Worm (Caenorhabditis elegans) whole organism, L4 larva: Measurements from ENCODE around the gene scl-7.

Experiments used
- F26F4.8 ChIP-seq: fragments of 200-800 bp; sonication (Bioruptor generic); conservative IDR thresholded peaks from 2 replicates; pipeline ENCODE4 v1.3.6; 2022; ENCODE audit warnings: missing genetic modification characterization, missing compliant biosample characterization
- F37D6.2 ChIP-seq: sonication (generic microtip); optimal IDR thresholded peaks from 2 replicates; lab custom pipeline; 2016; ENCODE audit warnings: mild to moderate bottlenecking, missing genetic modification characterization, missing compliant biosample characterization
- F44E2.7 ChIP-seq: fragments of 200-800 bp; sonication (Bioruptor generic); IDR thresholded peaks from 2 replicates; pipeline ENCODE4 v2.1.2; 2022; ENCODE audit warnings: missing genetic modification characterization, missing compliant biosample characterization
- T20F7.1 ChIP-seq: fragments of 200-800 bp; sonication (Bioruptor generic); optimal IDR thresholded peaks from 2 replicates; lab custom pipeline; 2018; ENCODE audit warnings: mild to moderate bottlenecking, missing genetic modification characterization, missing compliant biosample characterization
- Y105C5A.15 ChIP-seq: fragments of 200-800 bp; sonication (Bioruptor generic); IDR thresholded peaks from 2 replicates; pipeline ENCODE4 v1.3.6; 2022; ENCODE audit warnings: missing genetic modification characterization, missing compliant biosample characterization
- Y48G9A.11 ChIP-seq: fragments of 200-800 bp; sonication (Bioruptor generic); IDR thresholded peaks from 2 replicates; pipeline ENCODE4 v1.3.6; 2022; ENCODE audit warnings: missing genetic modification reagents, missing genetic modification characterization, missing compliant biosample characterization
- Y5F2A.4 ChIP-seq: fragments of 200-800 bp; sonication (Bioruptor generic); optimal IDR thresholded peaks from 2 replicates; lab custom pipeline; 2018; ENCODE audit warnings: mild to moderate bottlenecking, missing genetic modification characterization, missing compliant biosample characterization
- ZK337.2 ChIP-seq: fragments of 200-800 bp; sonication (Bioruptor generic); IDR thresholded peaks from 2 replicates; pipeline ENCODE4 v1.3.6; 2022; ENCODE audit warnings: missing genetic modification reagents, missing genetic modification characterization, missing compliant biosample characterization
- arid-1 ChIP-seq: fragments of 200-800 bp; sonication (Bioruptor generic); conservative IDR thresholded peaks from 2 replicates; pipeline ENCODE4 v1.3.6; 2022; ENCODE audit warnings: missing genetic modification reagents, missing genetic modification characterization, missing compliant biosample characterization
- ceh-32 ChIP-seq: sonication (generic microtip); optimal IDR thresholded peaks from 2 replicates; lab custom pipeline; 2016; ENCODE audit warnings: mild to moderate bottlenecking, missing genetic modification characterization, missing compliant biosample characterization; ENCODE audit not compliant: poor library complexity
- ceh-44 ChIP-seq: fragments of 200-800 bp; sonication (Bioruptor generic); IDR thresholded peaks from 2 replicates; pipeline ENCODE4 v1.3.6; 2022; ENCODE audit warnings: missing genetic modification reagents, missing genetic modification characterization, missing compliant biosample characterization
- ceh-62 ChIP-seq: sonication (generic microtip); optimal IDR thresholded peaks from 2 replicates; lab custom pipeline; 2017; ENCODE audit warnings: missing biosample characterization, missing genetic modification characterization
- ceh-82 ChIP-seq: sonication (generic microtip); optimal IDR thresholded peaks from 2 replicates; lab custom pipeline; 2017; ENCODE audit warnings: missing biosample characterization, missing genetic modification characterization
- ces-1 ChIP-seq: fragments of 150-350 bp; sonication (generic microtip); optimal IDR thresholded peaks from 4 replicates; lab custom pipeline; 2014; ENCODE audit warnings: missing biosample characterization, missing genetic modification reagents, missing genetic modification characterization
- daf-12 ChIP-seq: fragments of 150-350 bp; optimal IDR thresholded peaks from 2 replicates; lab custom pipeline; 2014; ENCODE audit warnings: missing biosample characterization, missing genetic modification reagents, missing genetic modification characterization
- daf-16 ChIP-seq, 3 experiments: sonication (generic microtip); optimal IDR thresholded peaks; 2 replicates each; lab custom pipeline; 2016 to 2017; ENCODE audit warnings: missing genetic modification characterization in 3 of 3, missing genetic modification reagents in 3 of 3, mild to moderate bottlenecking in 2 of 3, missing compliant biosample characterization in 2 of 3, missing biosample characterization in 1 of 3, moderate library complexity in 1 of 3
- daf-19 ChIP-seq: fragments of 200-800 bp; sonication (Bioruptor generic); conservative IDR thresholded peaks from 2 replicates; pipeline ENCODE4 v1.3.6; 2022; ENCODE audit warnings: missing genetic modification characterization, missing compliant biosample characterization
- dmd-6 ChIP-seq: fragments of 200-800 bp; sonication (Bioruptor generic); IDR thresholded peaks from 2 replicates; pipeline ENCODE4 v1.3.6; 2022; ENCODE audit warnings: missing genetic modification reagents, missing genetic modification characterization, missing compliant biosample characterization
- dmd-9 ChIP-seq: fragments of 200-800 bp; sonication (Bioruptor generic); IDR thresholded peaks from 2 replicates; pipeline ENCODE4 v1.3.6; 2022; ENCODE audit warnings: missing genetic modification reagents, missing genetic modification characterization, missing compliant biosample characterization
- duxl-1 ChIP-seq: sonication (generic microtip); optimal IDR thresholded peaks from 2 replicates; lab custom pipeline; 2016; ENCODE audit warnings: mild to moderate bottlenecking, missing genetic modification characterization, moderate library complexity, missing compliant biosample characterization; ENCODE audit not compliant: poor library complexity
- hlh-11 ChIP-seq: fragments of 200-800 bp; sonication (Bioruptor generic); optimal IDR thresholded peaks from 2 replicates; lab custom pipeline; 2018; ENCODE audit warnings: mild to moderate bottlenecking, missing genetic modification characterization, missing compliant biosample characterization
- hlh-30 ChIP-seq: sonication (generic microtip); optimal IDR thresholded peaks from 2 replicates; lab custom pipeline; 2017; ENCODE audit warnings: antibody characterized with exemption, mild to moderate bottlenecking, missing genetic modification characterization, missing compliant biosample characterization; ENCODE audit not compliant: insufficient read depth
- hmg-1.1 ChIP-seq: fragments of 200-800 bp; sonication (Bioruptor generic); IDR thresholded peaks from 2 replicates; pipeline ENCODE4 v1.3.6; 2022; ENCODE audit warnings: missing genetic modification reagents, missing genetic modification characterization, missing compliant biosample characterization
- jun-1 ChIP-seq: fragments of 150-350 bp; optimal IDR thresholded peaks from 2 replicates; lab custom pipeline; 2014; ENCODE audit warnings: missing biosample characterization, missing genetic modification reagents, missing genetic modification characterization
- lin-1 ChIP-seq: fragments of 200-800 bp; sonication (Bioruptor generic); IDR thresholded peaks from 2 replicates; pipeline ENCODE4 v1.3.6; 2022; ENCODE audit warnings: missing genetic modification reagents, missing genetic modification characterization, missing compliant biosample characterization
- lin-15B ChIP-seq: fragments of 150-350 bp; sonication (generic microtip); optimal IDR thresholded peaks from 3 replicates; lab custom pipeline; 2014; ENCODE audit warnings: missing biosample characterization, missing genetic modification characterization
- lin-38 ChIP-seq: fragments of 200-800 bp; sonication (Bioruptor generic); IDR thresholded peaks from 2 replicates; pipeline ENCODE4 v1.3.6; 2022; ENCODE audit warnings: missing genetic modification reagents, missing genetic modification characterization, missing compliant biosample characterization
- lin-39 ChIP-seq: fragments of 150-350 bp; optimal IDR thresholded peaks from 2 replicates; lab custom pipeline; 2014; ENCODE audit warnings: missing biosample characterization, missing genetic modification reagents, missing genetic modification characterization
- madf-5 ChIP-seq, 2 experiments: fragments of 200-800 bp; sonication (Bioruptor generic); IDR thresholded peaks; 2 replicates each; pipeline ENCODE4 v1.3.6; 2022; ENCODE audit warnings: missing compliant biosample characterization in 2 of 2, missing genetic modification characterization in 2 of 2
- madf-9 ChIP-seq: fragments of 200-800 bp; sonication (Bioruptor generic); conservative IDR thresholded peaks from 2 replicates; pipeline ENCODE4 v1.3.6; 2022; ENCODE audit warnings: missing genetic modification reagents, missing genetic modification characterization, missing compliant biosample characterization
- mdl-1 ChIP-seq, 2 experiments: fragments of 150-350 bp in 1 of 2; sonication (generic microtip) in 1 of 2; optimal IDR thresholded peaks; 2 replicates each; lab custom pipeline; 2014 to 2017; ENCODE audit warnings: missing biosample characterization in 2 of 2, missing genetic modification characterization in 2 of 2
- mes-2 ChIP-seq: sonication (generic microtip); optimal IDR thresholded peaks from 2 replicates; lab custom pipeline; 2016; ENCODE audit warnings: missing genotype, mild to moderate bottlenecking, missing genetic modification characterization, missing compliant biosample characterization; ENCODE audit not compliant: poor library complexity, severe bottlenecking
- mxl-2 ChIP-seq: fragments of 200-800 bp; sonication (Bioruptor generic); conservative IDR thresholded peaks from 2 replicates; pipeline ENCODE4 v1.3.6; 2022; ENCODE audit warnings: missing genetic modification reagents, missing genetic modification characterization, missing compliant biosample characterization
- nhr-102 ChIP-seq: sonication (generic microtip); optimal IDR thresholded peaks from 2 replicates; lab custom pipeline; 2016; ENCODE audit warnings: mild to moderate bottlenecking, missing genetic modification characterization, moderate library complexity, missing compliant biosample characterization
- nhr-48 ChIP-seq: sonication (generic microtip); optimal IDR thresholded peaks from 2 replicates; lab custom pipeline; 2016; ENCODE audit warnings: mild to moderate bottlenecking, missing genetic modification characterization, missing compliant biosample characterization
- nhr-6 ChIP-seq: fragments of 150-350 bp; optimal IDR thresholded peaks from 2 replicates; lab custom pipeline; 2014; ENCODE audit warnings: missing biosample characterization, missing genetic modification characterization
- nhr-76 ChIP-seq: fragments of 150-350 bp; optimal IDR thresholded peaks from 2 replicates; lab custom pipeline; 2014; ENCODE audit warnings: missing biosample characterization, missing genetic modification characterization
- pha-4 ChIP-seq, 2 experiments: fragments of 150-350 bp in 1 of 2; fragments of 200-800 bp in 1 of 2; sonication (Bioruptor generic) in 1 of 2; IDR thresholded peaks in 1 of 2; optimal IDR thresholded peaks in 1 of 2; 2 replicates each; pipeline versions ENCODE4 v1.3.6 to Lab custom; 2014 to 2022; ENCODE audit warnings: missing genetic modification characterization in 2 of 2, missing genetic modification reagents in 2 of 2, missing biosample characterization in 1 of 2, missing compliant biosample characterization in 1 of 2
- pqm-1 ChIP-seq: sonication (generic microtip); optimal IDR thresholded peaks from 2 replicates; lab custom pipeline; 2017; ENCODE audit warnings: missing biosample characterization, missing genetic modification characterization
- sdz-12 ChIP-seq: fragments of 200-800 bp; sonication (Bioruptor generic); optimal IDR thresholded peaks from 2 replicates; lab custom pipeline; 2018; ENCODE audit warnings: mild to moderate bottlenecking, missing genetic modification characterization, missing compliant biosample characterization
- set-16 ChIP-seq: fragments of 200-800 bp; sonication (Bioruptor generic); IDR thresholded peaks from 2 replicates; pipeline ENCODE4 v1.3.6; 2022; ENCODE audit warnings: missing genetic modification reagents, missing genetic modification characterization, missing compliant biosample characterization
- skn-1 ChIP-seq: fragments of 150-350 bp; optimal IDR thresholded peaks from 2 replicates; lab custom pipeline; 2014; ENCODE audit warnings: missing biosample characterization, missing genetic modification characterization
- spr-1 ChIP-seq: sonication (generic microtip); optimal IDR thresholded peaks from 2 replicates; lab custom pipeline; 2016; ENCODE audit warnings: mild to moderate bottlenecking, missing genetic modification characterization, missing compliant biosample characterization
- tag-97 ChIP-seq: fragments of 200-800 bp; sonication (Bioruptor generic); IDR thresholded peaks from 2 replicates; pipeline ENCODE4 v1.3.6; 2022; ENCODE audit warnings: missing genetic modification characterization, missing compliant biosample characterization
- unc-130 ChIP-seq: sonication (generic microtip); optimal IDR thresholded peaks from 2 replicates; lab custom pipeline; 2016; ENCODE audit warnings: missing genetic modification reagents, missing genetic modification characterization, missing compliant biosample characterization
- unc-62 ChIP-seq, 3 experiments: fragments of 150-350 bp in 1 of 3; sonication (generic microtip); optimal IDR thresholded peaks in 2 of 3; peaks in 1 of 3; 1 replicate in 1 of 3; 2 replicates in 2 of 3; lab custom pipeline; 2014 to 2017; ENCODE audit warnings: missing biosample characterization in 3 of 3, missing genetic modification characterization in 3 of 3, missing genetic modification reagents in 3 of 3, missing genotype in 1 of 3
- vab-7 ChIP-seq: fragments of 200-800 bp; sonication (Bioruptor generic); IDR thresholded peaks from 2 replicates; pipeline ENCODE4 v1.3.6; 2022; ENCODE audit warnings: missing genetic modification reagents, missing genetic modification characterization, missing compliant biosample characterization
- zag-1 ChIP-seq: fragments of 150-350 bp; optimal IDR thresholded peaks from 2 replicates; lab custom pipeline; 2014; ENCODE audit warnings: missing biosample characterization, missing genetic modification characterization
- zip-11 ChIP-seq: fragments of 200-800 bp; sonication (Bioruptor generic); IDR thresholded peaks from 2 replicates; pipeline ENCODE4 v1.3.6; 2022; ENCODE audit warnings: missing genetic modification characterization, missing compliant biosample characterization
- ztf-11 ChIP-seq: fragments of 150-350 bp; optimal IDR thresholded peaks from 2 replicates; lab custom pipeline; 2014; ENCODE audit warnings: missing biosample characterization, missing genetic modification characterization

scl-7 gene

DNA sequence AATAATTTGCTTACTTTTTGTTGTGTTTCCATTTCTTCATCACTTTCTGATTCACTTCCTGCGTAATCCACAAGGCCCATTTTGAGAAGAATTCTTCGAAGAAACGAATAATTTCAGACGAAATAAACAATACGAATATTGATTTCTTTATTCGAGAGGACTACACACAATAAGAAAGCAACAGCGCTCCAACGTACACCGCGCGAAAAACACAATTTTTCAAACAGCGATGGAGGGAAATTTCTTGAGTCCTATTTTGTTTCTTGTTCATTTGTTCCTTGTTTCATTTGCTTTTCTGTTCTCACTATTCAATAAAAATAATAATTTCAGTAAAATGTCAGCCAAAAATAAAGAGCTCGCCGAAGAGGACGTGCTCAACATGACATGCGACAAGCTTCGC, 23.4 kb downstream of the scl-7 start, which contains the start of the genes prcc-1 and C39E9.12 (continued):
- TF ChIP-seq hmg-1.1 (GFP tag; lab: Robert Waterston, UW) (no peak), tag-97 (GFP tag; lab: Robert Waterston, UW) (no peak), jun-1 (tag; lab: Kevin White, UChicago) (no peak), unc-130 (GFP tag; lab: Kevin White, UChicago) (peak; percentile 80), pha-4 (GFP tag; IDR thresholded peaks at IDR 0.05; lab: Robert Waterston, UW) (no peak), pha-4 (tag; optimal IDR thresholded peaks at IDR 0.05; lab: Kevin White, UChicago) (peak; percentile 25), nhr-102 (no peak), ceh-32 (no peak), hlh-11 (tag; lab: Kevin White, UChicago) (no peak), lin-38 (GFP tag; lab: Robert Waterston, UW) (peak; percentile 94), skn-1 (tag; lab: Kevin White, UChicago) (no peak), nhr-48 (tag; lab: Kevin White, UChicago) (no peak), ceh-82 (tag; lab: Kevin White, UChicago) (no peak), F26F4.8 (GFP tag; lab: Robert Waterston, UW) (no peak), dmd-9 (GFP tag; lab: Robert Waterston, UW) (no peak), madf-9 (GFP tag; lab: Robert Waterston, UW) (no peak), lin-1 (GFP tag; lab: Robert Waterston, UW) (no peak), zag-1 (tag; lab: Kevin White, UChicago) (no peak), vab-7 (GFP tag; lab: Robert Waterston, UW) (no peak), mxl-2 (no peak), zip-11 (no peak), ces-1 (GFP tag; lab: Kevin White, UChicago) (no peak), F37D6.2 (tag; lab: Kevin White, UChicago) (no peak), Y105C5A.15 (no peak), mes-2 (tag; lab: Kevin White, UChicago) (peak; percentile 82), lin-39 (tag; lab: Kevin White, UChicago) (no peak), nhr-76 (tag; lab: Kevin White, UChicago) (no peak), hlh-30 (tag; lab: Kevin White, UChicago) (peak; percentile 53), ceh-62 (tag; lab: Kevin White, UChicago) (no peak), sdz-12 (no peak), daf-16 (GFP tag; optimal IDR thresholded peaks at IDR 0.05; lab: Kevin White, UChicago) (no peak), daf-16 (tag; optimal IDR thresholded peaks at IDR 0.05; lab: Kevin White, UChicago) (peak; percentile 70), dmd-6 (GFP tag; lab: Robert Waterston, UW) (no peak; the same call in 1 of the 2 replicates), lin-15B (tag; lab: Kevin White, UChicago) (no peak), mdl-1 (tag; optimal IDR thresholded peaks at IDR 0.05; lab: Kevin White, UChicago) (no peak), ZK337.2 (GFP tag; lab: Robert Waterston, UW) (no peak), madf-5 (GFP tag; IDR thresholded peaks at IDR 0.05; lab: Robert Waterston, UW) (no peak), Y5F2A.4 (GFP tag; lab: Kevin White, UChicago) (no peak), arid-1 (GFP tag; lab: Robert Waterston, UW) (no peak), nhr-6 (peak; percentile 76), ztf-11 (tag; lab: Kevin White, UChicago) (no peak), Y48G9A.11 (GFP tag; lab: Robert Waterston, UW) (no peak), set-16 (GFP tag; lab: Robert Waterston, UW) (no peak), F44E2.7 (GFP tag; lab: Robert Waterston, UW) (no peak), spr-1 (tag; lab: Kevin White, UChicago) (no peak), pqm-1 (no peak), unc-62 (GFP tag; optimal IDR thresholded peaks at IDR 0.05 in 1 of 2; lab: Kevin White, UChicago) (no peak), unc-62 (tag; optimal IDR thresholded peaks at IDR 0.05; lab: Kevin White, UChicago) (no peak), duxl-1 (tag; lab: Kevin White, UChicago) (no peak), daf-12 (tag; lab: Kevin White, UChicago) (no peak), T20F7.1 (GFP tag; lab: Kevin White, UChicago) (no peak), ceh-44 (GFP tag; lab: Robert Waterston, UW) (no peak), daf-19 (GFP tag; lab: Robert Waterston, UW) (no peak)
